Fruit fly (Drosophila melanogaster): Measurements from ENCODE around the gene Tsp86D.

The Tsp86D gene

DNA sequence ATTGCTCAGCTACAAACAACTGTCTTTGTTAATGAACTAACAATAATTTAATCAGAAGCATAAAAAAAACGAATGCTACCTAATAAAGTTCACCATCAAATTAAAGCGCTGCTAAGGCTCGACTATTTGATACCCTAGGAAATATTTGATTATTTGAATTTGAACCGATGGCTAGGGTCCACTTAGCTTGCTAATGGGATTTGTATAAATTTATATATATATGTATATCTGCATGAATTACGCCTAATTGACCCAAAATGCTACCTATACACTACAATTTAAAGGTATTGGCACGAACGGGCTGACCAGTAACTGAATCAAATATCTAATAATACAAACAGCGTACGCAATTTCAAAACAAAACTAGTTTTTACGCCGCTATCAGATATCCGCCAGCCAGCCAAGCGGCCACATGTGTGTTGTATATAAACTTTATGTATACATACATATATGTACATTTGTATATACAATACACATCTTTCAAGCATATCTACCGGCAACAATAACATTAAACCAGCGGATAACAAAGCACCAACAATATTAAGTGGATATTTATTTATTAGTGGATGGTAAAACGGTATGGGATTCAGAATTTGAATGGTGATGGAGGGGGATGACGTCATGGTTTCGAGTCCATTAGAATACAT, 15.6 kb downstream of the Tsp86D start (continued):
- TF ChIP-seq CG7928 (GFP tag; optimal IDR thresholded peaks at IDR 0.05) (peak; percentile 39), CG8089 (GFP tag; optimal IDR thresholded peaks at IDR 0.05) (no peak), CG43689 (GFP tag; IDR thresholded peaks at IDR 0.05) (peak; percentile 60), CG15011 (GFP tag; optimal IDR thresholded peaks at IDR 0.05) (peak; percentile 60), CG14860 (GFP tag; IDR thresholded peaks at IDR 0.05; ENCODE audit: partially characterized antibody) (no peak), ara (GFP tag; IDR thresholded peaks at IDR 0.05) (peak; percentile 59; the same call in 1 of the 2 replicates), CG8359 (GFP tag; optimal IDR thresholded peaks at IDR 0.05; ENCODE audit: borderline replicate concordance) (no peak), CG10321 (GFP tag; IDR thresholded peaks at IDR 0.05) (no peak), nom (GFP tag; optimal IDR thresholded peaks at IDR 0.05) (no peak), ham (GFP tag; IDR thresholded peaks at IDR 0.05) (no peak), scrt (GFP tag; optimal IDR thresholded peaks at IDR 0.05) (peak; percentile 53), ap (GFP tag; IDR thresholded peaks at IDR 0.05) (peak; percentile 54), Bteb2 (GFP tag; optimal IDR thresholded peaks at IDR 0.05) (no peak), CG3847 (GFP tag; IDR thresholded peaks at IDR 0.05) (peak; percentile 70), maf-S (GFP tag; optimal IDR thresholded peaks at IDR 0.05) (no peak), CG34376 (GFP tag; optimal IDR thresholded peaks at IDR 0.05) (no peak), CG18262 (tag; optimal IDR thresholded peaks at IDR 0.05) (peak; percentile 64), CG16863 (GFP tag; optimal IDR thresholded peaks at IDR 0.05) (no peak), chn (GFP tag; optimal IDR thresholded peaks at IDR 0.05) (no peak), CTCF (GFP tag; optimal IDR thresholded peaks at IDR 0.05) (no peak), CG7357 (GFP tag; IDR thresholded peaks at IDR 0.05) (peak; percentile 61), org-1 (GFP tag; optimal IDR thresholded peaks at IDR 0.05) (peak; percentile 14), p53 (GFP tag; optimal IDR thresholded peaks at IDR 0.05) (no peak), Med (GFP tag) (peak; percentile 88), Dbx (GFP tag; IDR thresholded peaks at IDR 0.05) (peak; percentile 82; the same call in 2 of the 3 replicates), Max (GFP tag; optimal IDR thresholded peaks at IDR 0.05) (peak; percentile 22), sc (optimal IDR thresholded peaks at IDR 0.05) (no peak), sc (GFP tag; optimal IDR thresholded peaks at IDR 0.05) (no peak), Ets65A (GFP tag) (peak; percentile 23), CG17385 (GFP tag; optimal IDR thresholded peaks at IDR 0.05) (peak; percentile 65), zfh1 (GFP tag; IDR thresholded peaks at IDR 0.05) (peak; percentile 79), CG7839 (tag; optimal IDR thresholded peaks at IDR 0.05) (peak; percentile 88), CG11093 (GFP tag; IDR thresholded peaks at IDR 0.05) (peak; percentile 59; the same call in 1 of the 3 replicates), CG3163 (GFP tag; optimal IDR thresholded peaks at IDR 0.05) (no peak), CG12942 (GFP tag; optimal IDR thresholded peaks at IDR 0.05) (peak; percentile 1), CG5953 (GFP tag; IDR thresholded peaks at IDR 0.05) (0 out of 2 replicates have a peak, but pooled peaks have one; percentile 50), CG30020 (tag; optimal IDR thresholded peaks at IDR 0.05) (peak; percentile 0), HLHmδ (GFP tag; optimal IDR thresholded peaks at IDR 0.05) (no peak), pan (optimal IDR thresholded peaks at IDR 0.05) (no peak), pan (GFP tag; optimal IDR thresholded peaks at IDR 0.05 in 1 of 2, IDR thresholded peaks at IDR 0.05 in 1 of 2) (peak in 1 of 2 experiments; percentile 84), Xbp1 (GFP tag; optimal IDR thresholded peaks at IDR 0.05) (peak; percentile 50), CG4328 (GFP tag; optimal IDR thresholded peaks at IDR 0.05) (no peak), repo (GFP tag; optimal IDR thresholded peaks at IDR 0.05) (no peak), CG13775 (GFP tag; optimal IDR thresholded peaks at IDR 0.05) (peak; percentile 11), CG14050 (GFP tag; IDR thresholded peaks at IDR 0.05) (peak; percentile 67), CG11723 (GFP tag; optimal IDR thresholded peaks at IDR 0.05) (no peak), Lpt (GFP tag; optimal IDR thresholded peaks at IDR 0.05) (no peak), Dfd (GFP tag; optimal IDR thresholded peaks at IDR 0.05) (no peak), CG13424 (tag; optimal IDR thresholded peaks at IDR 0.05) (peak; percentile 76), fd64A (GFP tag; optimal IDR thresholded peaks at IDR 0.05) (no peak), Oli (tag; optimal IDR thresholded peaks at IDR 0.05) (peak; percentile 56), oc (tag; optimal IDR thresholded peaks at IDR 0.05) (no peak)

Data from whole organism, embryonic.